Fruit fly (Drosophila melanogaster) Kc167 (cell line): ENCODE measurements around the gene Mnt.

Experiments
- Myc ChIP-seq: fragments of >200 bp; optimal IDR thresholded peaks from 2 replicates; lab custom pipeline; 2017; ENCODE audit warnings: missing external identifiers
- Sin3A ChIP-seq: fragments of >200 bp; optimal IDR thresholded peaks from 2 replicates; lab custom pipeline; 2018; ENCODE audit warnings: missing external identifiers
- h ChIP-seq: fragments of >200 bp; optimal IDR thresholded peaks from 3 replicates; lab custom pipeline; 2018; ENCODE audit warnings: missing external identifiers
- insv ChIP-seq: fragments of >200 bp; optimal IDR thresholded peaks from 3 replicates; lab custom pipeline; 2018; ENCODE audit warnings: missing external identifiers
- psq ChIP-seq: fragments of >200 bp; optimal IDR thresholded peaks from 2 replicates; lab custom pipeline; 2017; ENCODE audit warnings: missing external identifiers
- ttk ChIP-seq: sonication (Bioruptor generic); optimal IDR thresholded peaks from 2 replicates; lab custom pipeline; 2017; ENCODE audit warnings: missing external identifiers

The Mnt gene

DNA sequence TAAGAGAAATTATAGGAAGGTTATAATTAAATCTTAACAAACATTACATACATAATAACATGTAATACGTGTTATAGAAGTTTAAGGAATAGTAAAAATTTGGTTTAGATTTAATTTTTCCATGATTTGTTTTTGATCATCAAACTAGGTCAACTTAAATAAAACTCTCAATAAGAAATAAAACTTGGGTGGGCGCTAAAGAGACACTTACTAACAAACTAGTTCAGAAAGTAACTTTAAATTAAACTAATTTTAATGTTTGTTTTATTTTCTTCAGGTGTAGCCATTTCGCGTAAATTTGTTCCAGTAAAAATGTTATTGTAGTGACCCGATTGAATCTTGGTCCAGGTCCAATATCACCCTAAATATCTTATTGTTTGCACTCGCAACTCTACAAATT lies 68.7 kb downstream of the Mnt start:
- no peak for TF ChIP-seq psq (lab: Kevin White, UChicago)
- no peak for TF ChIP-seq ttk (lab: Kevin White, UChicago)
- no peak for TF ChIP-seq Sin3A (lab: Kevin White, UChicago)
- TF ChIP-seq h, result no peak
- no peak for TF ChIP-seq insv (lab: Kevin White, UChicago)
- TF ChIP-seq Myc, result no peak

DNA sequence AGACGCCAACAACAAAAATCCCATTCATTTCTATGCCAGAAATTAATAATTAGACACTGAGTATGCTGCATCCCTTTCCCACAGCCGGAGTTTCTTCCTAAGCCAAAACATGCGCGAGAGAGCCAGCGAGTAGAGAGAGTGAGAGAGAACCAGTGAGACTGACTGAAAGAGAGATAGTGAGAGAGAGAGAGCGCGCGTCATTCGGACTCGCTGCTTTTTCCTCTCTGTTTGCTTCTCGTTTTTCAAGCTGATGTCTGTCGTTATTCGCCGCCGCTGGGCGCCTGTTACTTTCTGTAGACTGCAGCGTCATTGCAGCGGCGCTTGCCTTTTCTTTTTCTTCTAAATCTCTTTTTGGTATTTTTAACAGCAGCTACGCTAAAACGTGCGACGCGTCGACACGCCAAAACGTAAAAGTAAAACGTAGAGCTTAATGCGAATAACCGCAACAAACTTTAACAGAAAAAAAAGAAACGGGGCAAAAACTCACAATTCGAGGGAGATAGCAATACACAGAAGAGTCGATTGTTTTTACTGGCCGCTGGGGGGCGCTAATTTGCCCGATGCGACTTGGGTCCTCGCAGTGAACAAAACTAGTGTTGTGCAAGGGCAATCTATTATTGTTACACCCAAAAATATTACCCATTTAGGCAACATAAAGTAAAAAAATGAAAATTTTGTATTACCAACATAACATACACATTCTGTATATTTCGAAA lies 69.3 kb downstream of the Mnt start:
- TF ChIP-seq insv (lab: Kevin White, UChicago), result no peak
- no peak for TF ChIP-seq Sin3A (lab: Kevin White, UChicago)
- TF ChIP-seq ttk (lab: Kevin White, UChicago), result no peak
- no peak for TF ChIP-seq Myc
- no peak for TF ChIP-seq h
- TF ChIP-seq psq (lab: Kevin White, UChicago), result no peak

- TF ChIP-seq h (no peak), ttk (lab: Kevin White, UChicago) (no peak), psq (lab: Kevin White, UChicago) (no peak), insv (lab: Kevin White, UChicago) (no peak), Sin3A (lab: Kevin White, UChicago) (no peak), Myc (no peak)
These were observed 70.0 kb downstream of the Mnt start for dm6 chrX:3741611-3742001.

- no peak for TF ChIP-seq insv (lab: Kevin White, UChicago)
- TF ChIP-seq Sin3A (lab: Kevin White, UChicago), result no peak
- TF ChIP-seq psq (lab: Kevin White, UChicago), result no peak
- no peak for TF ChIP-seq ttk (lab: Kevin White, UChicago)
- TF ChIP-seq h, result no peak
- TF ChIP-seq Myc, result no peak
These were observed 70.6 kb downstream of the Mnt start for dm6 chrX:3742002-3742722.

DNA sequence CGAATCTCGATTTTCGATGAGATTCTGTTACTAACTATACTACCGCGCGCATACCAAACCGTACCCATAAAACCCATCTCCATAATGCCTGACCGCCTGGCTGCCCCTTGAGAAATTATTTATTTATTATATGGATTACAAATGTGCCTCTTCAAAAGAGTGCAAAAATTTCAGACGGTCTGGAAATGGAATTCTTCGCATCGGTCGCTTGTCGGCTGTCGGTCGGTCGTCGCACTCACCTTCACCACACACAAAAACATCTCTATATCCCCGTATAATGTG lies 71.1 kb downstream of the Mnt start:
- TF ChIP-seq Sin3A (lab: Kevin White, UChicago), result no peak

DNA sequence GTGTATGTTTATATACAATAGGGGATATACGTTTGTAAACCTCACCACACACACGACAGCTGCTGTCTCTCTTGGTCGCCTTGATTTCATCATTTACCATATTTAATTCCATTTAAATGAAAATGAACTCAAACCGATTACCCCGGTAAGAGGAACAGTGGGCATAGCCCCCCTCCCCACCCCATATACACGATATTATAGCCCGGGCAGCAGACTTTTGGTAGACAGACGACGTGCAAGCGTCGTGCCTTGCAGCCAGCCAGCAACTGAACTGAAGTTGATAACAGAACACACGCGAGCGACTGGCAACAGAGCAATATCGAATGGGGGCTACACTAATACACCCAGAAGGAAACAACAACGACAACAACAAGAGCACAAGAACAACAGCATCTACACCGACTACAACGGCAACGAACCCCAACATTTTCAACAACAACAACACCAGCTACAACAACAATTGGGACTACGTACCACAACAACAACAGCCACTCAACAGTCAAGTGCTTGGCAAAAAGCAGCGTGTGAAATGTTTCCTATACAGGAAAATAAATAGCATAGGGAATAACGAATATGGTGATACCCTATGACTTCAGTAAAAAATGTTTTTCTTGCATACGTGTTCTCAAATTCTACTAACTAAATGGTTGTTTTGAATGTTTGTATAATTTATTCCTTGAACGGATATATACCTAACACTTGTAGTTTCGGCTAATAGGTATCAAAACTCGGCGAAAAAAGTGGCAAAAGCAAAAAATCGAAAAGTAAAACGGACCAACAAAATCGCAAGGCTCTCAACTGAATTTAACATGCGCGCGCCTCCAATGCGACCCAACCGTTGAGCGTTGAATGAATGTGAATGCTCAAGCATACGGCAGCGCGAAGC lies 71.6 kb downstream of the Mnt start:
- TF ChIP-seq insv (lab: Kevin White, UChicago), result no peak
- TF ChIP-seq Myc, result no peak
- TF ChIP-seq Sin3A (lab: Kevin White, UChicago), result no peak
- no peak for TF ChIP-seq h
- no peak for TF ChIP-seq ttk (lab: Kevin White, UChicago)
- no peak for TF ChIP-seq psq (lab: Kevin White, UChicago)

DNA sequence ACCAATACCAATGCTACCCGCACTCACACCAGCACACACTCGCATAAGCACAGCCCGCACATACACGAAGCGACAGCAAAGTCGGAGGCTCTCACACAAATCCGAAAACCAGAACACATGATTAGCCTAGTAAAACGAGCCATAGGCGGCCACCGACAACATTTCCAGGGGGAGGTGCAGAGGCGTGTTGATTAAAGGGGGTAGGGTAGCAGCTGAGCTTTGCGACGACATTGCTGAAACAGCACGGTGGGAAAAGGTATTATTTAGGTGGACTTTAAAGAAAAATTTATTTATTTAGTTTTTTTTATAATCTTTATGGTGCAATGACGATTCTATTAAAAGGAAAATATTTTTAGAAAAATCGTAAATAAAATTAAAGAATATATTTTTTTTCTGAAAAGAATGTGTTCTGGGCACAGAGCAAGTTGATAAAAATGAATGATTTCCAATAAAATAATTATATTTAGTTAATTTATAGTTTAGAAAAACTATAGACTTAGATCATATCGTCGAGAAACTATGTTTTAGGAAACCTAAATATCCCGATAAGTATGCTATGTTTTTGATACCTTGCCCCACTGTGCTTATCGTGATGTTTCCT lies 72.4 kb downstream of the Mnt start:
- no peak for TF ChIP-seq Myc
- TF ChIP-seq insv (lab: Kevin White, UChicago), result no peak
- no peak for TF ChIP-seq h
- no peak for TF ChIP-seq psq (lab: Kevin White, UChicago)
- no peak for TF ChIP-seq ttk (lab: Kevin White, UChicago)
- TF ChIP-seq Sin3A (lab: Kevin White, UChicago), result no peak

dm6 chrX:3744492-3745263 lies 73.1 kb downstream of the Mnt start:
- no peak for TF ChIP-seq insv (lab: Kevin White, UChicago)
- no peak for TF ChIP-seq Sin3A (lab: Kevin White, UChicago)
- TF ChIP-seq h, result no peak
- TF ChIP-seq psq (lab: Kevin White, UChicago), result no peak
- no peak for TF ChIP-seq Myc
- TF ChIP-seq ttk (lab: Kevin White, UChicago), result no peak

- no peak for TF ChIP-seq h
These were observed 73.6 kb downstream of the Mnt start for dm6 chrX:3745264-3745564.

DNA sequence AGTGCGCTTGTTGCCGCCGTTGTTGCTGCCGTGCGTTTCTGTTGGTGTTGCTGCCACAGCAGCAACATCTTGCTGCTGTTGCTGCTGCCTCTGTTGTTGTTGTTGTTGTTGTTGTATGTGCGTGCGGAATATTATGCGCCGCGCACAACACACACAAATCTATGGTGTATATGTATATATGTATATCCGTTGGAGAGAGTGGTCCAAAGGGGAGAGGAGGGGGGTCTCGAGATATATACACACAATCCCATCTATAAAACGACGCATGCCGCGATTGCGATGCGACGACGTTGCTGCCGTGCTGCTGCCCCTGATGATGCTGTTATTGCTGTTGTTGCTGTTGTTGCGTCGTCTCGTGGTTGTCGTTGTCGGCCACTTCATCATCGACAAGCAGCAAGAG lies 75.3 kb downstream of the Mnt start:
- no peak for TF ChIP-seq h
- no peak for TF ChIP-seq Myc
- TF ChIP-seq psq (lab: Kevin White, UChicago), result no peak
- TF ChIP-seq Sin3A (lab: Kevin White, UChicago), result no peak

dm6 chrX:3747566-3747965 lies 76.0 kb downstream of the Mnt start:
- TF ChIP-seq ttk (lab: Kevin White, UChicago) (no peak), Sin3A (lab: Kevin White, UChicago) (no peak), Myc (no peak), insv (lab: Kevin White, UChicago) (no peak), h (no peak), psq (lab: Kevin White, UChicago) (no peak)

DNA sequence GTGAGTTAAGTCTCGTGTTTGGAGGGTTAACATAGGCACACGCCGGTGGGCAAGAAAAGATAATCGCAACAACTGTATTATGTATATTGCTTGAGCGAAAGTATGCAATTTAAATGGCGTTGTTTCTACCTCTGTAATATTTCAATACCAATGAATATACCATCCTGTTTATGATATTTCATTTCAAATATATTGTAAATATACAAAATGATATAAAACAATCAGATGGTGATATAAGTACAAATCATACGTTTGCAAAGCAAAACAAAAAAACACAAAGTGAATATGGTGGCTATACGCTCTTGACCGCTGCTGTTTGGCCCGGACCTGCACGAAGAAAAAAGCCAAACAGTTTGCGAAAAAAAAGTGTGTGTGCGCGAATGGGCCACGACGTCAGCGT lies 76.6 kb downstream of the Mnt start:
- TF ChIP-seq psq (lab: Kevin White, UChicago), result peak; percentile 10
- TF ChIP-seq Myc, result no peak
